Fruit fly (Drosophila melanogaster) whole organism, embryonic: ENCODE measurements around the gene Nsf2.
A peak's percentile ranks its signal among the peaks of the same experiment; 100 is the strongest.

Source experiments
- Adf1 ChIP-seq: fragments of 200-800 bp; sonication (Bioruptor generic); IDR thresholded peaks from 2 replicates; pipeline ENCODE4 v1.3.6; 2022; ENCODE audit warnings: missing biosample characterization, missing genetic modification characterization
- Antp ChIP-seq: fragments of 200-800 bp; sonication (Bioruptor generic); optimal IDR thresholded peaks from 3 replicates; lab custom pipeline; 2016; ENCODE audit warnings: missing biosample characterization, missing genetic modification characterization
- CG10543 ChIP-seq: fragments of 200-800 bp; sonication (Bioruptor generic); optimal IDR thresholded peaks from 3 replicates; lab custom pipeline; 2017; ENCODE audit warnings: missing biosample characterization, mild to moderate bottlenecking, missing genetic modification characterization, moderate library complexity
- CG11504 ChIP-seq: fragments of 200-800 bp; sonication (Bioruptor generic); optimal IDR thresholded peaks from 3 replicates; lab custom pipeline; 2019; ENCODE audit warnings: missing biosample characterization, mild to moderate bottlenecking, missing genetic modification characterization, moderate library complexity
- CG11696 ChIP-seq: fragments of 200-800 bp; sonication (Bioruptor generic); IDR thresholded peaks from 2 replicates; pipeline ENCODE4 v1.3.6; 2022; ENCODE audit warnings: missing biosample characterization, missing genetic modification characterization
- CG12659 ChIP-seq: fragments of 200-800 bp; sonication (Bioruptor generic); optimal IDR thresholded peaks from 3 replicates; lab custom pipeline; 2017; ENCODE audit warnings: mild to moderate bottlenecking, missing biosample characterization, missing genetic modification reagents, missing genetic modification characterization
- CG13894 ChIP-seq: fragments of 200-800 bp; sonication (Bioruptor generic); optimal IDR thresholded peaks from 3 replicates; lab custom pipeline; 2018; ENCODE audit warnings: missing biosample characterization, mild to moderate bottlenecking, missing genetic modification characterization, moderate library complexity
- CG16813 ChIP-seq: fragments of 200-800 bp; sonication (Bioruptor generic); IDR thresholded peaks from 3 replicates; pipeline ENCODE4 v1.3.6; 2022; ENCODE audit warnings: missing biosample characterization, missing genetic modification characterization; ENCODE audit not compliant: partially characterized antibody
- CG18599 ChIP-seq: fragments of 200-800 bp; sonication (Bioruptor generic); optimal IDR thresholded peaks from 3 replicates; lab custom pipeline; 2017; ENCODE audit warnings: missing biosample characterization, missing genetic modification characterization, mild to moderate bottlenecking, moderate library complexity, missing genetic modification reagents
- CG31224 ChIP-seq: fragments of 200-800 bp; sonication (Bioruptor generic); IDR thresholded peaks from 2 replicates; pipeline ENCODE4 v1.3.6; 2022; ENCODE audit warnings: missing biosample characterization, missing genetic modification characterization
- CG8924 ChIP-seq: fragments of 200-800 bp; optimal IDR thresholded peaks from 3 replicates; lab custom pipeline; 2019; ENCODE audit warnings: missing biosample characterization, mild to moderate bottlenecking, missing genetic modification characterization, moderate library complexity
- CrebB ChIP-seq: fragments of 200-800 bp; sonication (Bioruptor generic); optimal IDR thresholded peaks from 3 replicates; lab custom pipeline; 2018; ENCODE audit warnings: missing biosample characterization, mild to moderate bottlenecking, missing genetic modification characterization
- D19B ChIP-seq: fragments of 200-800 bp; sonication (Bioruptor generic); optimal IDR thresholded peaks from 2 replicates; lab custom pipeline; 2017; ENCODE audit warnings: missing biosample characterization, mild to moderate bottlenecking, missing genetic modification characterization
- Dad ChIP-seq: fragments of 200-800 bp; sonication (Bioruptor generic); optimal IDR thresholded peaks from 3 replicates; lab custom pipeline; 2016; ENCODE audit warnings: missing biosample characterization, missing genetic modification characterization
- Deaf1 ChIP-seq: fragments of 200-800 bp; optimal IDR thresholded peaks from 3 replicates; lab custom pipeline; 2019; ENCODE audit warnings: missing biosample characterization, mild to moderate bottlenecking, missing genetic modification characterization, moderate library complexity
- Gug ChIP-seq: fragments of 200-800 bp; sonication (Bioruptor generic); IDR thresholded peaks from 4 replicates; pipeline ENCODE4 v1.3.6; 2022; ENCODE audit warnings: missing biosample characterization, missing genetic modification characterization
- Hey ChIP-seq: fragments of 200-800 bp; sonication (Bioruptor generic); optimal IDR thresholded peaks from 3 replicates; lab custom pipeline; 2018; ENCODE audit warnings: missing biosample characterization, mild to moderate bottlenecking, missing genetic modification characterization
- Hr51 ChIP-seq, 2 experiments: fragments of 200-800 bp; sonication (Bioruptor generic); optimal IDR thresholded peaks; 2 replicates in 1 of 2; 3 replicates in 1 of 2; lab custom pipeline; 2016 to 2018; ENCODE audit warnings: missing biosample characterization in 2 of 2, missing genetic modification characterization in 2 of 2, mild to moderate bottlenecking in 1 of 2, moderate library complexity in 1 of 2
- Ravus ChIP-seq: fragments of 200-800 bp; sonication (Bioruptor generic); IDR thresholded peaks from 2 replicates; pipeline ENCODE4 v1.3.6; 2022; ENCODE audit warnings: missing biosample characterization, missing genetic modification characterization
- Spps ChIP-seq: fragments of 200-800 bp; sonication (Bioruptor generic); optimal IDR thresholded peaks from 2 replicates; lab custom pipeline; 2018; ENCODE audit warnings: missing biosample characterization, mild to moderate bottlenecking, missing genetic modification characterization
- abd-A ChIP-seq: fragments of 200-800 bp; sonication (Bioruptor generic); optimal IDR thresholded peaks from 3 replicates; lab custom pipeline; 2019; ENCODE audit warnings: missing biosample characterization, mild to moderate bottlenecking, missing genetic modification characterization, moderate library complexity
- ara ChIP-seq: fragments of 200-800 bp; sonication (Bioruptor generic); IDR thresholded peaks from 2 replicates; pipeline ENCODE4 v1.3.6; 2022; ENCODE audit warnings: missing biosample characterization, missing genetic modification characterization
- cg ChIP-seq: fragments of 200-800 bp; sonication (Bioruptor generic); optimal IDR thresholded peaks from 3 replicates; lab custom pipeline; 2019; ENCODE audit warnings: missing biosample characterization, mild to moderate bottlenecking, missing genetic modification characterization, moderate library complexity
- chinmo ChIP-seq: fragments of 200-800 bp; sonication (Bioruptor generic); IDR thresholded peaks from 4 replicates; pipeline ENCODE4 v1.3.6; 2022; ENCODE audit warnings: missing biosample characterization, missing genetic modification characterization; ENCODE audit not compliant: partially characterized antibody
- ci ChIP-seq: fragments of 200-800 bp; sonication (Bioruptor generic); IDR thresholded peaks from 3 replicates; pipeline ENCODE4 v1.3.6; 2022; ENCODE audit warnings: missing biosample characterization, missing genetic modification characterization
- crc ChIP-seq: fragments of 200-800 bp; sonication (Bioruptor generic); optimal IDR thresholded peaks from 2 replicates; lab custom pipeline; 2016; ENCODE audit warnings: missing biosample characterization, missing genetic modification characterization
- crol ChIP-seq: fragments of 200-800 bp; sonication (Bioruptor generic); IDR thresholded peaks from 2 replicates; pipeline ENCODE4 v1.3.6; 2022; ENCODE audit warnings: missing biosample characterization, missing genetic modification characterization
- ftz-f1 ChIP-seq: fragments of 200-800 bp; sonication (Bioruptor generic); optimal IDR thresholded peaks from 2 replicates; lab custom pipeline; 2016; ENCODE audit warnings: missing biosample characterization, missing genetic modification characterization
- grau ChIP-seq: fragments of 200-800 bp; optimal IDR thresholded peaks from 3 replicates; lab custom pipeline; 2019; ENCODE audit warnings: missing biosample characterization, mild to moderate bottlenecking, missing genetic modification characterization, moderate library complexity
- hth ChIP-seq: fragments of >200 bp; optimal IDR thresholded peaks from 2 replicates; lab custom pipeline; 2017; ENCODE audit warnings: inconsistent platforms
- luna ChIP-seq: fragments of 200-800 bp; sonication (Bioruptor generic); optimal IDR thresholded peaks from 2 replicates; lab custom pipeline; 2016; ENCODE audit warnings: missing biosample characterization, missing genetic modification characterization
- mirr ChIP-seq: fragments of 200-800 bp; sonication (Bioruptor generic); optimal IDR thresholded peaks from 3 replicates; lab custom pipeline; 2018; ENCODE audit warnings: missing biosample characterization, mild to moderate bottlenecking, missing genetic modification characterization
- nerfin-1 ChIP-seq: fragments of 200-800 bp; sonication (Bioruptor generic); optimal IDR thresholded peaks from 3 replicates; lab custom pipeline; 2019; ENCODE audit warnings: missing biosample characterization, mild to moderate bottlenecking, missing genetic modification characterization, moderate library complexity
- scrt ChIP-seq: fragments of 200-800 bp; sonication (Bioruptor generic); optimal IDR thresholded peaks from 2 replicates; lab custom pipeline; 2018; ENCODE audit warnings: missing biosample characterization, mild to moderate bottlenecking, missing genetic modification characterization, moderate library complexity
- sd ChIP-seq: fragments of 200-800 bp; sonication (Bioruptor generic); optimal IDR thresholded peaks from 3 replicates; lab custom pipeline; 2018; ENCODE audit warnings: missing biosample characterization, mild to moderate bottlenecking, missing genetic modification characterization, moderate library complexity
- slou ChIP-seq: fragments of 200-800 bp; sonication (Bioruptor generic); optimal IDR thresholded peaks from 3 replicates; lab custom pipeline; 2016; ENCODE audit warnings: missing biosample characterization, missing genetic modification characterization
- ttk ChIP-seq: fragments of 200-800 bp; sonication (Bioruptor generic); IDR thresholded peaks from 2 replicates; pipeline ENCODE4 v2.1.2; 2022; ENCODE audit warnings: missing biosample characterization, missing genetic modification characterization
- zen2 ChIP-seq: fragments of 200-800 bp; sonication (Bioruptor generic); IDR thresholded peaks from 3 replicates; pipeline ENCODE4 v1.3.6; 2022; ENCODE audit warnings: missing biosample characterization, missing genetic modification characterization; ENCODE audit not compliant: partially characterized antibody

Nsf2 gene

dm6 chr3R:13804971-13805603 is 32.7 kb downstream of the Nsf2 start:
- TF ChIP-seq CrebB (tag; lab: Kevin White, UChicago) (no peak), CG12659 (GFP tag; lab: Kevin White, UChicago) (no peak), sd (tag; lab: Kevin White, UChicago) (peak; percentile 14), abd-A (tag; lab: Kevin White, UChicago) (peak; percentile 88), Gug (GFP tag; lab: Robert Waterston, UW) (0 out of 4 replicates have a peak, but pooled peaks have one; percentile 14), CG10543 (peak; percentile 50), Deaf1 (tag; lab: Kevin White, UChicago) (peak; percentile 10), CG11504 (tag; lab: Kevin White, UChicago) (peak; percentile 50), Hr51 (GFP tag; optimal IDR thresholded peaks at IDR 0.05; lab: Kevin White, UChicago) (peak in 1 of 2 experiments; percentile 25), grau (tag; lab: Kevin White, UChicago) (peak; percentile 86), CG11696 (GFP tag; lab: Robert Waterston, UW) (no peak), CG8924 (tag; lab: Kevin White, UChicago) (peak; percentile 5), ara (no peak), Hey (tag; lab: Kevin White, UChicago) (peak; percentile 49), CG13894 (peak; percentile 23), CG31224 (GFP tag; lab: Robert Waterston, UW) (peak; percentile 89), ttk (GFP tag; lab: Robert Waterston, UW) (peak; percentile 6; the same call in 1 of the 2 replicates), hth (lab: Kevin White, UChicago) (no peak), CG16813 (0 out of 3 replicates have a peak, but pooled peaks have one; percentile 23), ftz-f1 (GFP tag; lab: Kevin White, UChicago) (no peak), cg (peak; percentile 50), luna (GFP tag; lab: Kevin White, UChicago) (no peak), zen2 (GFP tag; lab: Robert Waterston, UW) (0 out of 3 replicates have a peak, but pooled peaks have one; percentile 46), ci (0 out of 3 replicates have a peak, but pooled peaks have one; percentile 23), Spps (tag; lab: Kevin White, UChicago) (no peak), Dad (GFP tag; lab: Kevin White, UChicago) (no peak), mirr (GFP tag; lab: Kevin White, UChicago) (peak; percentile 59), nerfin-1 (tag; lab: Kevin White, UChicago) (peak; percentile 48), D19B (GFP tag; lab: Kevin White, UChicago) (peak; percentile 75), Adf1 (GFP tag; lab: Robert Waterston, UW) (peak; percentile 68), chinmo (GFP tag; lab: Robert Waterston, UW) (0 out of 4 replicates have a peak, but pooled peaks have one; percentile 69), Antp (GFP tag; lab: Kevin White, UChicago) (no peak), crol (GFP tag; lab: Robert Waterston, UW) (peak; percentile 98), CG18599 (peak; percentile 17), Ravus (no peak), slou (no peak), crc (GFP tag; lab: Kevin White, UChicago) (no peak), scrt (GFP tag; lab: Kevin White, UChicago) (peak; percentile 19)
